Comparison of ENCODE assay signal across 1 fruit fly cellular context in genomic region chr3L:5180179-5180578, dm6.
TF ChIP-seq lines count a peak whose summit lies in the region.

No protein-coding gene starts in this region.

TF ChIP-seq in whole organism, embryonic, 481 proteins besides CTCF, POLR2A, EP300 and RAD21 (continued from another document):
- TF ChIP-seq CG12071 (GFP tag; optimal IDR thresholded peaks at IDR 0.05; lab: Kevin White, UChicago) (peak; percentile 8), CG7963 (GFP tag; IDR thresholded peaks at IDR 0.05; lab: Robert Waterston, UW; ENCODE audit: partially characterized antibody) (no peak), Rx (GFP tag; IDR thresholded peaks at IDR 0.05; lab: Robert Waterston, UW) (no peak), ATbp (GFP tag; optimal IDR thresholded peaks at IDR 0.05; lab: Kevin White, UChicago) (peak; percentile 2), CG34224 (GFP tag; IDR thresholded peaks at IDR 0.05; lab: Robert Waterston, UW; ENCODE audit: partially characterized antibody) (no peak)
